Worm (Caenorhabditis elegans): ENCODE data around the gene cdh-4.
A peak's percentile ranks its signal among the peaks of the same experiment; 100 is the strongest.

Gene cdh-4

DNA sequence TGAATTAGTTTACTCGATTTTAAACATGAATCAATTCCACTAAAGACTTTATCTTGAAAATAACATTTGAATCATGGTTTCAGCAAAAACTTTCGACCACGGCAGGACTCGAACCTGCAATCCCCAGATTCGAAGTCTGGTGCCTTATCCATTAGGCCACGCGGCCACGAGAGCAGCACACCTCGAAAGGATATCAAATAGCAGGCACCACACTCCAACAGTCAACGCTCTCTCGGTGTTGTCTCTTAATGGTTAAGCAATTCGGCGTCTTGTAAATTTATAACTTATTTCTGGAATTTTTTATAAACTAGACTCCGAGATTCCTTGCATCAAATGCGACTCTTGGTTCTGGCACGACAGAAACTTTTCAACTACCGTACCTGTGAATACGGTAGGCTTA, 49.4 kb upstream of the cdh-4 start (continued):
- TF ChIP-seq ceh-9 (tag; optimal IDR thresholded peaks at IDR 0.05) (peak; percentile 53), ceh-31 (tag; optimal IDR thresholded peaks at IDR 0.05) (peak; percentile 69), elt-4 (tag; optimal IDR thresholded peaks at IDR 0.05) (no peak), ets-4 (tag; optimal IDR thresholded peaks at IDR 0.05) (peak; percentile 15), che-1 (tag; optimal IDR thresholded peaks at IDR 0.05) (peak; percentile 87), pax-1 (tag; optimal IDR thresholded peaks at IDR 0.05) (no peak), ttx-3 (tag; optimal IDR thresholded peaks at IDR 0.05) (peak; percentile 83), npax-4 (tag; optimal IDR thresholded peaks at IDR 0.05) (peak; percentile 86), ztf-16 (tag; optimal IDR thresholded peaks at IDR 0.05) (peak; percentile 90), ceh-24 (tag; optimal IDR thresholded peaks at IDR 0.05) (peak; percentile 45), ref-2 (tag; optimal IDR thresholded peaks at IDR 0.05) (peak; percentile 83), K02D7.2 (tag; optimal IDR thresholded peaks at IDR 0.05) (peak; percentile 66), pha-2 (tag; optimal IDR thresholded peaks at IDR 0.05) (peak; percentile 84), ceh-45 (GFP tag; IDR thresholded peaks at IDR 0.05) (peak; percentile 85), ceh-2 (tag; optimal IDR thresholded peaks at IDR 0.05) (peak; percentile 77), unc-55 (GFP tag; optimal IDR thresholded peaks at IDR 0.05) (no peak), fax-1 (tag; optimal IDR thresholded peaks at IDR 0.05) (peak; percentile 69), pag-3 (tag; optimal IDR thresholded peaks at IDR 0.05; ENCODE audit: borderline replicate concordance) (no peak), sdc-2 (tag; optimal IDR thresholded peaks at IDR 0.05) (peak; percentile 78), nhr-11 (tag; optimal IDR thresholded peaks at IDR 0.05) (no peak), ceh-34 (tag; optimal IDR thresholded peaks at IDR 0.05) (peak; percentile 85), ahr-1 (tag; optimal IDR thresholded peaks at IDR 0.05) (peak; percentile 62), sox-4 (tag; optimal IDR thresholded peaks at IDR 0.05) (peak; percentile 85), K09A11.1 (tag; optimal IDR thresholded peaks at IDR 0.05; ENCODE audit: insufficient read depth) (peak; percentile 73), ama-1 (optimal IDR thresholded peaks at IDR 0.05) (no peak), ceh-14 (tag; optimal IDR thresholded peaks at IDR 0.05) (peak; percentile 33), lim-6 (tag; optimal IDR thresholded peaks at IDR 0.05) (peak; percentile 21), fkh-6 (tag; optimal IDR thresholded peaks at IDR 0.05) (peak; percentile 80), unc-86 (tag; optimal IDR thresholded peaks at IDR 0.05) (peak; percentile 89)

DNA sequence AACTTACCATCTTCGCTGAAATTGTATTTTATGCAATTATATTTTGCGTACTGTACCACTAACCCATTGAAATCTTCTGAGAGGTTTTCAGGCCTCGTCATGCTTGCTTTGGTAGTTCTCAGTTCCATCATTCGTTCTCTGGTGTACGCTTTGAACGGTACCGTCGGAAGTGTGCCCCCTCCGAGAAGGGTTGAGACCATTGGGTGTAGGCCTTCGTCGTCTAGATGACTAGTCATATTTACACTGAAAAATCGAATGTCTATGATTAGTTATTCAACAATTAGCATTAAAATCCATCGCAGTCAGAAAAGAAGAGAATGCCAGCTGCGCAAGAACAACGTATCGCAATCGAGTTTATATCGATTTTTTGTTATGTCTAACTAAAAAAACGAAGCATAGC, 45.2 kb upstream of the cdh-4 start, which contains the start of gene ifet-1:
TSS of gene ifet-1 (minus strand) at position 243 of the 400 bp plus-strand sequence.
- TF ChIP-seq K02D7.2 (tag; optimal IDR thresholded peaks at IDR 0.05), result no peak
- TF ChIP-seq tbx-7 (tag; optimal IDR thresholded peaks at IDR 0.05), result no peak
- no peak for TF ChIP-seq C38D4.7 (GFP tag; optimal IDR thresholded peaks at IDR 0.05)
- TF ChIP-seq pqm-1 (tag; optimal IDR thresholded peaks at IDR 0.05), result no peak

DNA sequence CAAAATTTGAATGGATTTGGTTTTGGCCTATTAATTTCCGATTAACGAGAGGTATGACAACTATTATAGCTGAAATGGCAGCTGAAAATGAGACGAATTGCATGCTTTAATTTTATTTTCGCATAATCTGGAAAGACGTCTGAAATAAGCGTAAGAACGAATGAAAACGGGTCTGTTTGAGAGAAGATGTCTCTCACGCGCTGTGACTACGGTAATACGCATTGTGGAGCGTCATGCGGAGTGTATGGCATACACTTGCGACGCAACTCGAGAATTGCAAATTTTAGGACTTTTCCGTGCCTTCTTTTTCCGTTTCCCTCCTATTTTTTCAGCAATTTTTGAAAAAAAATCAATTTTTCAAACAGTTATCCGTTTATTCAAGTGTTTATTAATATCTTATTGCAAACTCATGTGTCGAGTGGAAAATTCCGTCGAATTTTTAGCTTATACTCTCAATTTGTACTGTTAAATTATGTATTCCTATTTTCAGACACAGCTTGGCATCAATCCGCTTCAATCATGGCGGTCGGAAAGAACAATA, 44.7 kb upstream of the cdh-4 start, which contains the start of gene rps-1:
TSS of gene rps-1 (plus strand) at position 491 of the 541 bp plus-strand sequence.
- TF ChIP-seq unc-42 (tag; optimal IDR thresholded peaks at IDR 0.05) (peak; percentile 92), C38D4.7 (GFP tag; optimal IDR thresholded peaks at IDR 0.05) (no peak), ama-1 (optimal IDR thresholded peaks at IDR 0.05) (no peak), ttx-3 (tag; optimal IDR thresholded peaks at IDR 0.05) (peak; percentile 42), C08G9.2 (tag; optimal IDR thresholded peaks at IDR 0.05) (peak; percentile 73), ceh-45 (GFP tag; IDR thresholded peaks at IDR 0.05) (peak; percentile 45; the same call in 1 of the 2 replicates), gmeb-2 (tag; optimal IDR thresholded peaks at IDR 0.05) (peak; percentile 58), nhr-232 (tag; optimal IDR thresholded peaks at IDR 0.05) (peak; percentile 30), ceh-6 (GFP tag; optimal IDR thresholded peaks at IDR 0.05) (no peak), rnt-1 (tag; optimal IDR thresholded peaks at IDR 0.05) (peak; percentile 93), ceh-18 (tag; optimal IDR thresholded peaks at IDR 0.05) (peak; percentile 98), mec-3 (tag; optimal IDR thresholded peaks at IDR 0.05; ENCODE audit: borderline replicate concordance) (no peak), unc-55 (GFP tag; optimal IDR thresholded peaks at IDR 0.05) (peak; percentile 79), pros-1 (tag; optimal IDR thresholded peaks at IDR 0.05) (peak; percentile 79), unc-86 (tag; optimal IDR thresholded peaks at IDR 0.05) (peak; percentile 90), pax-1 (tag; optimal IDR thresholded peaks at IDR 0.05) (peak; percentile 79), syd-9 (tag; optimal IDR thresholded peaks at IDR 0.05) (peak; percentile 79), fax-1 (tag; optimal IDR thresholded peaks at IDR 0.05) (peak; percentile 44), elt-4 (tag; optimal IDR thresholded peaks at IDR 0.05) (no peak), pat-9 (tag; optimal IDR thresholded peaks at IDR 0.05) (peak; percentile 59), tbx-2 (tag; optimal IDR thresholded peaks at IDR 0.05) (peak; percentile 92), hlh-15 (tag; optimal IDR thresholded peaks at IDR 0.05) (no peak), lim-6 (tag; optimal IDR thresholded peaks at IDR 0.05) (peak; percentile 43), madf-2 (tag; optimal IDR thresholded peaks at IDR 0.05) (peak; percentile 78), K09A11.1 (tag; optimal IDR thresholded peaks at IDR 0.05; ENCODE audit: insufficient read depth) (peak; percentile 79), ceh-2 (tag; optimal IDR thresholded peaks at IDR 0.05) (peak; percentile 62), nfya-1 (tag; optimal IDR thresholded peaks at IDR 0.05) (peak; percentile 99), fkh-10 (GFP tag; optimal IDR thresholded peaks at IDR 0.05) (no peak)
